Worm (Caenorhabditis elegans): ENCODE data around the gene Y25C1A.14.
A peak's percentile ranks its signal among the peaks of the same experiment; 100 is the strongest.

Gene Y25C1A.14

DNA sequence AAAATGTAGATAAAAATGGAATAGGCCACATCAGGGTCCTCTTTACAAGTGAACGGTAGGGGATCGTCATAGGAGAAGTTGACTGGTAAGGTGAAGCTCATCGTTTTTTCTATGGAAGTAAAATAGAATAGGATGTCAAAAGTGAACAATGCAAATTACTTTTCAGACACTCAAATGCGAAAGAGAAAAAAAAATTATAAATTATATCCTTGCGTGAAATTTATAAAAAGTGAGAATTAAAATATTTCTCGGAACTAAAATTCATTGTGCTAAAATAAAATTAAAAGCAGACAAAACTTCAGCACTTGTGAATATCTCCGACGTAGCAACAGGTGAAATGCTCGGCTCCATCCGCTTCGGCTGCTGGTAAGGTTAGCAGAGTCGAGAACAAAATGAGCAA lies 3.4 kb downstream of the Y25C1A.14 start, which contains the start of gene srg-22:
srg-22 (minus strand) TSS at position 101 of the 400 bp plus-strand sequence.
- TF ChIP-seq ztf-4 (tag; optimal IDR thresholded peaks at IDR 0.05) (no peak), sma-9 (GFP tag; optimal IDR thresholded peaks at IDR 0.05) (no peak), sma-9 (tag; optimal IDR thresholded peaks at IDR 0.05) (no peak), mdl-1 (tag; optimal IDR thresholded peaks at IDR 0.05) (no peak), ZK546.5 (tag; optimal IDR thresholded peaks at IDR 0.05) (no peak), blmp-1 (tag; optimal IDR thresholded peaks at IDR 0.05; ENCODE audit: insufficient read depth) (no peak), mbf-1 (tag; optimal IDR thresholded peaks at IDR 0.05) (no peak), ceh-16 (tag; optimal IDR thresholded peaks at IDR 0.05) (no peak)

DNA sequence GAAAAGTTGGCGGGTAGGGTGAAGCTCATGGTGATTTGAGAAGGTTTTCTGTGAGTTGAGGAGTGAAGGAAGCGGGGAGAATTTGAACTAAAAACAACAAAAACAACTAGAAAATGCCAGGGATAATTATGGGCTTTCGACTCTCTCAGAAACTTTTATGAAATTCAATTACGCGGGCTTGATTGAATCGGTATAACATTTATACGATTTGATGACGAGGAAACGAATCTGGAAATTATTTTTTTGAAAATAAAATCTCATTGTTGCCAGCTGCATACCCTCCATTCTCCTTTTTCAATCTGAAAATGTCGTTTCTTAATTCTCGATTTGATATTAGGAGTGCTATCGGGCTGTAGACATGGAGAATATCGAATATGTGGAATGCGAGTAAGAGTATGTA lies 5.5 kb downstream of the Y25C1A.14 start, which contains the start of gene srg-21:
srg-21 (minus strand) TSS at position 101 of the 400 bp plus-strand sequence.
- TF ChIP-seq mdl-1 (tag; optimal IDR thresholded peaks at IDR 0.05): no peak
- no peak for TF ChIP-seq nhr-25 (tag; optimal IDR thresholded peaks at IDR 0.05)
- TF ChIP-seq skn-1 (tag; optimal IDR thresholded peaks at IDR 0.05): no peak
- no peak for TF ChIP-seq nhr-77 (tag; optimal IDR thresholded peaks at IDR 0.05)
- no peak for TF ChIP-seq mbf-1 (tag; optimal IDR thresholded peaks at IDR 0.05)
- no peak for TF ChIP-seq nhr-23 (tag; optimal IDR thresholded peaks at IDR 0.05)
- no peak for TF ChIP-seq gmeb-1 (tag; optimal IDR thresholded peaks at IDR 0.05)

DNA sequence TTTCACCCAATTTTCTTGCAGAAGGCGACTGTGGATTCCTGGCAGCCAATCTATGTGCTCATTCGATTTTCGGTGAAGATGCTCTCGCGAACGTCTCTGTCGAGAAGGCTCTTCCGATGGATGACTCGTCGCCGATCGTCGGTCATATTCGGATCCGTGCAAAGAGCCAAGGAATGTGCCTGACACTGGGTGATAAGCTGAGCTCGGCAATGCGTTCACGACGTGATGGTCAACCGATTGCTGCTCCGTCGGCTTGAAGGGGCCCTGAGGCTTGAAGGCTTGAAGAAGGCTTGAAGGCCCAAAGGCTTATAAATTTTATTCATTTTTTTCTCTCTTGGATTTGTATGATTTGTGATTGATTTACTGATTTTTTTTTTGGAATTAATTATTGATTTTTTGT lies 9.6 kb downstream of the Y25C1A.14 start:
- TF ChIP-seq unc-62 (GFP tag; optimal IDR thresholded peaks at IDR 0.05): no peak
- no peak for TF ChIP-seq nhr-6 (tag; optimal IDR thresholded peaks at IDR 0.05)
- no peak for TF ChIP-seq egl-27 (tag; optimal IDR thresholded peaks at IDR 0.05)
- no peak for TF ChIP-seq ceh-16 (tag; optimal IDR thresholded peaks at IDR 0.05)
- TF ChIP-seq ztf-4 (tag; optimal IDR thresholded peaks at IDR 0.05): no peak
- TF ChIP-seq ZK546.5 (tag; optimal IDR thresholded peaks at IDR 0.05): no peak
- TF ChIP-seq peb-1 (tag; optimal IDR thresholded peaks at IDR 0.05): no peak
- TF ChIP-seq nhr-237 (tag; optimal IDR thresholded peaks at IDR 0.05): no peak
- TF ChIP-seq lin-11 (tag; optimal IDR thresholded peaks at IDR 0.05): no peak
- TF ChIP-seq nhr-25 (tag; optimal IDR thresholded peaks at IDR 0.05): no peak
- no peak for TF ChIP-seq elt-3 (tag; optimal IDR thresholded peaks at IDR 0.05)
- no peak for TF ChIP-seq mbf-1 (tag; optimal IDR thresholded peaks at IDR 0.05)
- TF ChIP-seq alr-1 (tag; optimal IDR thresholded peaks at IDR 0.05): no peak
- TF ChIP-seq Y55F3AM.14 (GFP tag; optimal IDR thresholded peaks at IDR 0.05): no peak
- TF ChIP-seq aly-2 (tag; optimal IDR thresholded peaks at IDR 0.05): no peak

DNA sequence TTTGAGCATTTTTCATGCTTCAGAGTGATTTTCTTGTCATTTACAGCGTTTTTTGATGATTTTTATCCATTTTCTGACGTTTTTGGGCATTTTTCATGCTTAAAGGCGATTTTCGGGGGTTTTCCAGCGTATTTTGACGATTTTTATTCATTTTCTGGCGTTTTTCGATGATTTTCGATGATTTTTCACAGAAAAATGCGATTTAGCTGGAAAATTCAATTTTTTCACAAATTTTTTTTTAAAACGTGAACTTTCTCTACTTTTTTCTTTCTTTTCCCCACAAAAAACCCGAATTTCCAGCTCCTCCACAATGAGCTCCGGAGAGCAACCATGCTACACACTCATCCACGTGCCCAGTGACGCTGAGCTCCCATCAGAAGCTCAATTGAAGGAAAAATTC lies 18.3 kb downstream of the Y25C1A.14 start, which contains the start of gene copb-1:
copb-1 (plus strand) TSS at position 301 of the 400 bp plus-strand sequence.
- TF ChIP-seq nhr-23 (tag; optimal IDR thresholded peaks at IDR 0.05) (no peak), unc-62 (GFP tag; optimal IDR thresholded peaks at IDR 0.05) (no peak), snpc-4 (tag; optimal IDR thresholded peaks at IDR 0.05) (no peak), crh-2 (tag; optimal IDR thresholded peaks at IDR 0.05) (no peak), aly-2 (tag; optimal IDR thresholded peaks at IDR 0.05) (no peak), F13H6.1 (tag; optimal IDR thresholded peaks at IDR 0.05) (no peak), unc-55 (GFP tag; optimal IDR thresholded peaks at IDR 0.05) (no peak), ama-1 (optimal IDR thresholded peaks at IDR 0.05) (no peak), ceh-16 (tag; optimal IDR thresholded peaks at IDR 0.05) (no peak), sma-9 (GFP tag; optimal IDR thresholded peaks at IDR 0.05) (no peak), sma-9 (tag; optimal IDR thresholded peaks at IDR 0.05) (no peak), egl-27 (tag; optimal IDR thresholded peaks at IDR 0.05) (no peak)

ce11 chrII:3076915-3077314 lies 19.8 kb downstream of the Y25C1A.14 start, which contains the start of gene Y25C1A.8:
Gene Y25C1A.8 (minus strand): TSS chrII:3076959.
- peak; percentile 100 for TF ChIP-seq lsy-2 (tag; optimal IDR thresholded peaks at IDR 0.05)
- peak; percentile 41 for TF ChIP-seq unc-62 (GFP tag; optimal IDR thresholded peaks at IDR 0.05)
- TF ChIP-seq unc-55 (GFP tag; optimal IDR thresholded peaks at IDR 0.05): peak; percentile 97
- no peak for TF ChIP-seq alr-1 (tag; optimal IDR thresholded peaks at IDR 0.05)
- no peak for TF ChIP-seq elt-1 (tag; optimal IDR thresholded peaks at IDR 0.05)
- no peak for TF ChIP-seq nhr-77 (tag; optimal IDR thresholded peaks at IDR 0.05)
- peak; percentile 93 for TF ChIP-seq mab-5 (tag; optimal IDR thresholded peaks at IDR 0.05)
- no peak for TF ChIP-seq sma-9 (GFP tag; optimal IDR thresholded peaks at IDR 0.05)
- no peak for TF ChIP-seq sma-9 (tag; optimal IDR thresholded peaks at IDR 0.05)
- TF ChIP-seq dmd-4 (tag; optimal IDR thresholded peaks at IDR 0.05): peak; percentile 49
- TF ChIP-seq mbf-1 (tag; optimal IDR thresholded peaks at IDR 0.05): no peak
- TF ChIP-seq elt-3 (tag; optimal IDR thresholded peaks at IDR 0.05): no peak
- TF ChIP-seq C34F6.9 (tag; optimal IDR thresholded peaks at IDR 0.05): peak; percentile 85
- no peak for TF ChIP-seq nhr-11 (tag; optimal IDR thresholded peaks at IDR 0.05)
- TF ChIP-seq ztf-11 (tag; optimal IDR thresholded peaks at IDR 0.05): no peak
- no peak for TF ChIP-seq unc-39 (tag; optimal IDR thresholded peaks at IDR 0.05)
- TF ChIP-seq nhr-25 (tag; optimal IDR thresholded peaks at IDR 0.05): peak; percentile 90
- TF ChIP-seq lin-11 (tag; optimal IDR thresholded peaks at IDR 0.05): peak; percentile 80
- peak; percentile 100 for TF ChIP-seq crh-2 (tag; optimal IDR thresholded peaks at IDR 0.05)
- TF ChIP-seq lin-13 (GFP tag; optimal IDR thresholded peaks at IDR 0.05): peak; percentile 88
- peak; percentile 58 for TF ChIP-seq snpc-4 (tag; optimal IDR thresholded peaks at IDR 0.05)
- peak; percentile 83 for TF ChIP-seq nhr-21 (tag; optimal IDR thresholded peaks at IDR 0.05)
- no peak for TF ChIP-seq aly-2 (tag; optimal IDR thresholded peaks at IDR 0.05)
- TF ChIP-seq gmeb-1 (tag; optimal IDR thresholded peaks at IDR 0.05): peak; percentile 90
- peak; percentile 56 for TF ChIP-seq ZK546.5 (tag; optimal IDR thresholded peaks at IDR 0.05)
- TF ChIP-seq sma-3 (GFP tag; optimal IDR thresholded peaks at IDR 0.05): peak; percentile 90
- peak; percentile 80 for TF ChIP-seq egl-27 (tag; optimal IDR thresholded peaks at IDR 0.05)
- no peak for TF ChIP-seq peb-1 (tag; optimal IDR thresholded peaks at IDR 0.05)
- peak; percentile 48 for TF ChIP-seq nhr-10 (tag; optimal IDR thresholded peaks at IDR 0.05)
- TF ChIP-seq nhr-23 (tag; optimal IDR thresholded peaks at IDR 0.05): no peak
- peak; percentile 82 for TF ChIP-seq fos-1 (tag; optimal IDR thresholded peaks at IDR 0.05)
- peak; percentile 72 for TF ChIP-seq nhr-129 (tag; optimal IDR thresholded peaks at IDR 0.05)
- peak; percentile 58 for TF ChIP-seq Y55F3AM.14 (GFP tag; optimal IDR thresholded peaks at IDR 0.05)
- TF ChIP-seq ztf-4 (tag; optimal IDR thresholded peaks at IDR 0.05): peak; percentile 73
